Worm (Caenorhabditis elegans) whole organism, mixed stage, embryonic: Measurements from ENCODE around the gene nlp-48.
A peak's percentile ranks its signal among the peaks of the same experiment; 100 is the strongest.

ENCODE experiments used
- blmp-1 ChIP-seq: fragments of 150-350 bp; optimal IDR thresholded peaks from 2 replicates; lab custom pipeline; 2014; ENCODE audit warnings: missing biosample characterization, missing genetic modification characterization
- ceh-39 ChIP-seq: fragments of 150-350 bp; optimal IDR thresholded peaks from 2 replicates; lab custom pipeline; 2014; ENCODE audit warnings: missing biosample characterization, missing genetic modification characterization
- ceh-43 ChIP-seq: fragments of 200-800 bp; sonication (Bioruptor generic); optimal IDR thresholded peaks from 2 replicates; lab custom pipeline; 2018; ENCODE audit warnings: mild to moderate bottlenecking, missing genetic modification characterization, moderate library complexity, missing compliant biosample characterization
- ces-1 ChIP-seq: fragments of 150-350 bp; optimal IDR thresholded peaks from 2 replicates; lab custom pipeline; 2014; ENCODE audit warnings: missing biosample characterization, missing genetic modification reagents, missing genetic modification characterization
- cnd-1 ChIP-seq: fragments of 200-800 bp; sonication (Bioruptor generic); optimal IDR thresholded peaks from 2 replicates; lab custom pipeline; 2018; ENCODE audit warnings: mild to moderate bottlenecking, missing genetic modification characterization, missing compliant biosample characterization
- drap-1 ChIP-seq: fragments of 200-800 bp; sonication (Bioruptor generic); optimal IDR thresholded peaks from 3 replicates; lab custom pipeline; 2018; ENCODE audit warnings: mild to moderate bottlenecking, missing genetic modification characterization, missing compliant biosample characterization
- elt-1 ChIP-seq: sonication (generic microtip); optimal IDR thresholded peaks from 2 replicates; lab custom pipeline; 2017; ENCODE audit warnings: missing genetic modification characterization, mild to moderate bottlenecking, missing compliant biosample characterization, antibody characterized with exemption, moderate library complexity, borderline replicate concordance; ENCODE audit not compliant: insufficient read depth
- elt-3 ChIP-seq: fragments of 150-350 bp; optimal IDR thresholded peaks from 2 replicates; lab custom pipeline; 2014; ENCODE audit warnings: missing biosample characterization, missing genetic modification characterization
- flh-1 ChIP-seq: fragments of 200-800 bp; sonication (Bioruptor generic); optimal IDR thresholded peaks from 2 replicates; lab custom pipeline; 2018; ENCODE audit warnings: mild to moderate bottlenecking, missing genetic modification characterization, moderate library complexity, missing compliant biosample characterization
- ham-2 ChIP-seq: fragments of 200-800 bp; sonication (Bioruptor generic); optimal IDR thresholded peaks from 2 replicates; lab custom pipeline; 2018; ENCODE audit warnings: mild to moderate bottlenecking, missing genetic modification characterization, missing compliant biosample characterization
- hlh-1 ChIP-seq: fragments of 150-350 bp; optimal IDR thresholded peaks from 2 replicates; lab custom pipeline; 2014; ENCODE audit warnings: missing biosample characterization, missing genetic modification reagents, missing genetic modification characterization
- lin-13 ChIP-seq: fragments of 150-350 bp; optimal IDR thresholded peaks from 2 replicates; lab custom pipeline; 2014; ENCODE audit warnings: missing biosample characterization, missing genetic modification characterization
- lin-32 ChIP-seq: fragments of 200-800 bp; sonication (Bioruptor generic); optimal IDR thresholded peaks from 2 replicates; lab custom pipeline; 2018; ENCODE audit warnings: mild to moderate bottlenecking, missing genetic modification characterization, missing compliant biosample characterization
- lsy-2 ChIP-seq: fragments of 150-350 bp; optimal IDR thresholded peaks from 2 replicates; lab custom pipeline; 2014; ENCODE audit warnings: missing biosample characterization, missing genetic modification characterization
- mab-5 ChIP-seq: fragments of 150-350 bp; optimal IDR thresholded peaks from 2 replicates; lab custom pipeline; 2014; ENCODE audit warnings: missing biosample characterization, missing genetic modification characterization
- mep-1 ChIP-seq: fragments of 150-350 bp; optimal IDR thresholded peaks from 2 replicates; lab custom pipeline; 2017; ENCODE audit warnings: missing biosample characterization, missing genetic modification reagents, missing genetic modification characterization, inconsistent platforms
- mls-2 ChIP-seq: sonication (generic microtip); optimal IDR thresholded peaks from 2 replicates; lab custom pipeline; 2016; ENCODE audit warnings: mild to moderate bottlenecking, missing genetic modification characterization, moderate library complexity, missing compliant biosample characterization
- nhr-12 ChIP-seq: fragments of 150-350 bp; optimal IDR thresholded peaks from 2 replicates; lab custom pipeline; 2014; ENCODE audit warnings: missing biosample characterization, missing genetic modification characterization
- nhr-2 ChIP-seq: fragments of 150-350 bp; optimal IDR thresholded peaks from 2 replicates; lab custom pipeline; 2014; ENCODE audit warnings: missing biosample characterization, missing genetic modification characterization
- nhr-237 ChIP-seq: fragments of 150-350 bp; optimal IDR thresholded peaks from 2 replicates; lab custom pipeline; 2014; ENCODE audit warnings: missing biosample characterization, missing genetic modification characterization
- nhr-28 ChIP-seq: fragments of 150-350 bp; optimal IDR thresholded peaks from 2 replicates; lab custom pipeline; 2014; ENCODE audit warnings: missing biosample characterization, missing genetic modification characterization
- nhr-76 ChIP-seq: sonication (generic microtip); optimal IDR thresholded peaks from 2 replicates; lab custom pipeline; 2017; ENCODE audit warnings: missing biosample characterization, missing genetic modification characterization
- pha-4 ChIP-seq: fragments of 150-350 bp; optimal IDR thresholded peaks from 2 replicates; lab custom pipeline; 2018; ENCODE audit warnings: missing biosample characterization, missing genetic modification reagents, missing genetic modification characterization
- sem-2 ChIP-seq: fragments of 200-800 bp; sonication (Bioruptor generic); optimal IDR thresholded peaks from 2 replicates; lab custom pipeline; 2018; ENCODE audit warnings: mild to moderate bottlenecking, missing genetic modification characterization, missing compliant biosample characterization
- sptf-1 ChIP-seq: sonication (generic microtip); optimal IDR thresholded peaks from 2 replicates; lab custom pipeline; 2017; ENCODE audit warnings: mild to moderate bottlenecking, missing genetic modification characterization, moderate library complexity, missing compliant biosample characterization
- tbx-8 ChIP-seq: fragments of 200-800 bp; sonication (Bioruptor generic); optimal IDR thresholded peaks from 2 replicates; lab custom pipeline; 2018; ENCODE audit warnings: mild to moderate bottlenecking, missing genetic modification characterization, moderate library complexity, missing compliant biosample characterization
- unc-39 ChIP-seq: fragments of 150-350 bp; optimal IDR thresholded peaks from 2 replicates; lab custom pipeline; 2014; ENCODE audit warnings: missing biosample characterization, missing genetic modification characterization
- unc-62 ChIP-seq: fragments of 150-350 bp; optimal IDR thresholded peaks from 2 replicates; lab custom pipeline; 2014; ENCODE audit warnings: missing biosample characterization, missing genetic modification reagents, missing genetic modification characterization
- zip-8 ChIP-seq: fragments of 150-350 bp; optimal IDR thresholded peaks from 2 replicates; lab custom pipeline; 2014; ENCODE audit warnings: missing biosample characterization, missing genetic modification characterization
- ztf-11 ChIP-seq: fragments of 150-350 bp; optimal IDR thresholded peaks from 2 replicates; lab custom pipeline; 2014; ENCODE audit warnings: missing biosample characterization, missing genetic modification characterization

The nlp-48 gene

DNA sequence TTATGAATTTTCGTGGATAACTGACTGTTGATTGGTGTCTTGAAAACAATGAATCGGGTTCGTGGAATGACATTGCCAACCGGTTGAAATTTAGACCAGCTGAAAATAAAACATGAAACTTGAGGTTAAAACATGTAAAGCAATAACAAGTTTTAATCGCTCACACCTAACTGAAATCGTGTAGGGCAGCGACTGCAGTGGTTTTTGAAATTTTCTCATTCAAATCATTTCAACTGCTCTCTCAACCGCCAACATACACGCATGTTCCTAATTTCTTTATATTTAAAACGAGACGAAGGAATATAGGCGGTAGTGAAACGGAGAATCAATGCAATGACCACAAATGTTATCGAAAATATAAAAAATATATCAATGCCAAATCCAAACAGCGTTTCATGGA is 41.9 kb upstream of the nlp-48 start:
- no peak for TF ChIP-seq sptf-1
- TF ChIP-seq zip-8 (tag; lab: Kevin White, UChicago), result no peak
- TF ChIP-seq unc-39 (tag; lab: Kevin White, UChicago), result no peak
- TF ChIP-seq elt-1 (tag; lab: Kevin White, UChicago), result no peak
- TF ChIP-seq mab-5 (tag; lab: Kevin White, UChicago), result no peak
- no peak for TF ChIP-seq mls-2 (tag; lab: Kevin White, UChicago)
- no peak for TF ChIP-seq nhr-76 (tag; lab: Kevin White, UChicago)
- no peak for TF ChIP-seq ceh-43 (GFP tag; lab: Kevin White, UChicago)
- no peak for TF ChIP-seq nhr-28 (tag; lab: Kevin White, UChicago)
- no peak for TF ChIP-seq ceh-39 (tag; lab: Kevin White, UChicago)
- TF ChIP-seq nhr-2 (tag; lab: Kevin White, UChicago), result no peak
- TF ChIP-seq tbx-8 (GFP tag; lab: Kevin White, UChicago), result no peak
- no peak for TF ChIP-seq elt-3
- no peak for TF ChIP-seq hlh-1 (tag; lab: Kevin White, UChicago)
- TF ChIP-seq ztf-11 (tag; lab: Kevin White, UChicago), result no peak
- no peak for TF ChIP-seq nhr-12

DNA sequence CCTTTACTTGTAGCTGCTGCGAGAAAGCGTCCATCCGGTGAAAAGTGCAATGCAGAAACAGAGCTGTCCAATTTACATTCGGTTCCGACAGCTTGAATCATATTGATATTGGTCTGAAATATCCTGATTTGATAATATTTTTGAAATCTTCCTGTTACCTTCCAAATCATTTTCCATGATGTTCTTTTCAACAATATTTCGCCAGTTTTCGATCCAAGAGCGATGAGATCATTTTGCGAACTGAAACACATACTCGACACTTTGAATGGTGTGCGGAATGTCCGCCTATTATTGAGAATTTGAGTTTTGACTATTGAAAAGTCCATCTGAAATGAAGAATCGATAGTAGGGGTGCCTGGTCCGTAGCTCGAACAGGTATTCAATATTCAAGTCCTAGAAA is 40.2 kb upstream of the nlp-48 start, which contains the start of gene emb-30:
emb-30 (minus strand) TSS at position 328 of the 400 bp plus-strand sequence.
- TF ChIP-seq ham-2, result no peak

DNA sequence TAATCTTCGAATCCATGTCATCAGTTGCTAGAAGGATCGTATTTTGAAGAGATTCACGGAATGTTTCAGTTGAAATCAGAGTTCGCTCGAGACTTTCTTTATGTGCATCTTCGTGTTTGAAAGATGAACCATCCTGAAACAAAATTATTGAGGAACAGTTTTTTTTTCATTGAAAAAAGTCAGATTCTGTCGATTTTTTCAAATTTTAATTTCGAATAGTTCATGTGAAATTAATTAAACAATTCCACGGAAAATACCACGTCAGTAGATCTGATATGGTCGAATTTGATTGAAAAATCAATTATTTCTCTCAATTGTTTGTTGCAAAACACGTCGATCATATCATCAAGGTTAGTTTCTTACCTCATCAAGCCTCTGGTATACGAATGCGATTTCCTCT is 38.5 kb upstream of the nlp-48 start, which contains the start of gene F54C8.1:
F54C8.1 (plus strand) TSS at position 301 of the 400 bp plus-strand sequence.
- TF ChIP-seq elt-1 (tag; lab: Kevin White, UChicago), result no peak
- no peak for TF ChIP-seq sem-2 (GFP tag; lab: Kevin White, UChicago)
- no peak for TF ChIP-seq lin-13 (tag; lab: Kevin White, UChicago)
- no peak for TF ChIP-seq unc-39 (tag; lab: Kevin White, UChicago)
- no peak for TF ChIP-seq nhr-237 (tag; lab: Kevin White, UChicago)
- no peak for TF ChIP-seq flh-1

DNA sequence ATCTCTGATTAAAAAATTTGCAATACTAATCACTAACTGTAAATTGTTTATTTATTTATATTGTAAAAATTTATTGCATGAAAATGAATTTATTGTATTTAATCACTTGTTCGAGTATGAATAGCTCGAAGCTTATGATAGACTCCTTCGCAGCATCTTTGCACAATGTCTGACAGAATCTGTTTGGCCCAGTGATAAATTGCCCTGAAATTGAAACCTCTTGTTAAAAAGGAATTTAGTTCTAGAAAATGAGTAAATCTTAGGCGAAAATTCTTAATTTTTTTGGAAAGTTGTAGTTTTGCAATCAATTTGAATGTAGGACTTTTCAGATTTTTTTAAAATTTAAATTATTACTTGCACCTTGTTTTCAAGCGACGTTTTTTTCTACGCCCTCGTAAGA is 34.1 kb upstream of the nlp-48 start:
- TF ChIP-seq ztf-11 (tag; lab: Kevin White, UChicago), result no peak
- no peak for TF ChIP-seq ces-1
- no peak for TF ChIP-seq drap-1
- TF ChIP-seq lin-13 (tag; lab: Kevin White, UChicago), result no peak
- TF ChIP-seq unc-39 (tag; lab: Kevin White, UChicago), result no peak
- no peak for TF ChIP-seq pha-4
- no peak for TF ChIP-seq unc-62 (GFP tag; lab: Kevin White, UChicago)
- no peak for TF ChIP-seq lin-32
- TF ChIP-seq mep-1 (tag; lab: Kevin White, UChicago), result no peak
- no peak for TF ChIP-seq elt-3
- TF ChIP-seq zip-8 (tag; lab: Kevin White, UChicago), result no peak
- TF ChIP-seq nhr-237 (tag; lab: Kevin White, UChicago), result no peak
- no peak for TF ChIP-seq mab-5 (tag; lab: Kevin White, UChicago)
- TF ChIP-seq lsy-2 (tag; lab: Kevin White, UChicago), result no peak
- TF ChIP-seq sem-2 (GFP tag; lab: Kevin White, UChicago), result no peak
- no peak for TF ChIP-seq nhr-28 (tag; lab: Kevin White, UChicago)
- TF ChIP-seq cnd-1 (tag; lab: Kevin White, UChicago), result no peak
- TF ChIP-seq hlh-1 (tag; lab: Kevin White, UChicago), result no peak
- no peak for TF ChIP-seq tbx-8 (GFP tag; lab: Kevin White, UChicago)
- no peak for TF ChIP-seq blmp-1 (tag; lab: Kevin White, UChicago)
- TF ChIP-seq, all 35 proteins: peak for 0

DNA sequence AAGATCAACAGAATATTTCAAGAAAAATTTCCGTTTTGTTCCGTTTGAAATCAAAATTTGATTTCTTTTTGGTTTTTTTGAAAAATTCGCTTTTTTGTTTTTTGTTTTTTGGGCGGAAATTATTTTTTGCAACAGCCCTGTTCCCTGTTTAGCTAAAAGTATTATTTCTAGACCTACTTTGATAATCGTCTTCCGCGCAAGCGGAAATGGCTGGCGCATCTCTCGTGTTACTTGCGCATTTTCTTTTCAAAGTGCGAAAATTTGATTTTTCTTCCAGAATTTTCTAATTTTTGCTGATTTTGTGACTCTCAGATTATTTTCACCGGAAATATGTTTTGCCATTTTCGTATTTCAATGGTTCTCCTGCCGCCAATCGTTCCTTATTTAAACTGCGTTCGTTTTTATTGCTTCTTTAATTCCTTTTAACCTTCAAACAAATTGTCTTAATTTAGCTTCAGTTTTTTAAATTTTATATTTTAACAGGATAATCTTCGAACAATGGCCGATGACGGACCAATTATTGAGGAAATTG is 32.7 kb upstream of the nlp-48 start, which contains the start of gene cpar-1:
cpar-1 (plus strand) TSS at position 482 of the 532 bp plus-strand sequence.
- TF ChIP-seq zip-8 (tag; lab: Kevin White, UChicago) (no peak), lin-13 (tag; lab: Kevin White, UChicago) (peak; percentile 14)
